Worm (Caenorhabditis elegans): ENCODE data around the gene ddx-35.
A peak's percentile ranks its signal among the peaks of the same experiment; 100 is the strongest.

ddx-35 gene

ce11 chrIII:1495863-1496445, 58.3 kb downstream of the ddx-35 start, which contains the start of the genes ave-1 and M01G5.1:
Gene ave-1, minus strand, starts transcription at chrIII:1495975.
Gene M01G5.1, plus strand, starts transcription at chrIII:1496401.
- TF ChIP-seq dmd-4 (tag; optimal IDR thresholded peaks at IDR 0.05), result no peak
- peak in 1 of 2 experiments; percentile 72 for TF ChIP-seq lsy-2 (tag; optimal IDR thresholded peaks at IDR 0.05)
- no peak for TF ChIP-seq nhr-23 (tag; optimal IDR thresholded peaks at IDR 0.05)
- no peak for TF ChIP-seq nhr-25 (tag; optimal IDR thresholded peaks at IDR 0.05)
- TF ChIP-seq mbf-1 (tag; optimal IDR thresholded peaks at IDR 0.05), result no peak
- no peak for TF ChIP-seq sma-9 (GFP tag; optimal IDR thresholded peaks at IDR 0.05)
- TF ChIP-seq sma-9 (tag; optimal IDR thresholded peaks at IDR 0.05), result no peak
- TF ChIP-seq crh-2 (tag; optimal IDR thresholded peaks at IDR 0.05), result no peak
- no peak for TF ChIP-seq ZK546.5 (tag; optimal IDR thresholded peaks at IDR 0.05)
- peak; percentile 58 for TF ChIP-seq unc-55 (GFP tag; optimal IDR thresholded peaks at IDR 0.05)
- TF ChIP-seq lin-13 (GFP tag; optimal IDR thresholded peaks at IDR 0.05), result peak; percentile 30
- TF ChIP-seq egl-27 (tag; optimal IDR thresholded peaks at IDR 0.05), result no peak
- no peak for TF ChIP-seq sma-3 (GFP tag; optimal IDR thresholded peaks at IDR 0.05)
- no peak for TF ChIP-seq zag-1 (tag; optimal IDR thresholded peaks at IDR 0.05)
- TF ChIP-seq ceh-16 (tag; optimal IDR thresholded peaks at IDR 0.05), result no peak
- TF ChIP-seq aly-2 (tag; optimal IDR thresholded peaks at IDR 0.05), result no peak
- peak; percentile 63 for TF ChIP-seq C34F6.9 (tag; optimal IDR thresholded peaks at IDR 0.05)
- TF ChIP-seq unc-39 (tag; optimal IDR thresholded peaks at IDR 0.05), result no peak
- no peak for TF ChIP-seq alr-1 (tag; optimal IDR thresholded peaks at IDR 0.05)
- no peak for TF ChIP-seq lin-11 (tag; optimal IDR thresholded peaks at IDR 0.05)
- TF ChIP-seq ztf-11 (tag; optimal IDR thresholded peaks at IDR 0.05), result no peak
- no peak for TF ChIP-seq ztf-1 (GFP tag; conservative IDR thresholded peaks at IDR 0.05)
- no peak for TF ChIP-seq peb-1 (tag; optimal IDR thresholded peaks at IDR 0.05)
- no peak for TF ChIP-seq snpc-4 (tag; optimal IDR thresholded peaks at IDR 0.05)
- no peak for TF ChIP-seq nhr-129 (tag; optimal IDR thresholded peaks at IDR 0.05)
- no peak for TF ChIP-seq ztf-4 (tag; optimal IDR thresholded peaks at IDR 0.05)
- no peak for TF ChIP-seq Y55F3AM.14 (GFP tag; optimal IDR thresholded peaks at IDR 0.05)
- no peak for TF ChIP-seq mdl-1 (tag; optimal IDR thresholded peaks at IDR 0.05)
- TF ChIP-seq F13H6.1 (tag; optimal IDR thresholded peaks at IDR 0.05), result no peak
- TF ChIP-seq gmeb-1 (tag; optimal IDR thresholded peaks at IDR 0.05), result peak; percentile 17
- TF ChIP-seq nhr-12 (tag; optimal IDR thresholded peaks at IDR 0.05), result no peak
- TF ChIP-seq elt-3 (tag; optimal IDR thresholded peaks at IDR 0.05), result no peak

ce11 chrIII:1495230-1495629, 59.0 kb downstream of the ddx-35 start, which contains the start of gene Y82E9BR.19:
Gene Y82E9BR.19, minus strand, starts transcription at chrIII:1495330.
- no peak for TF ChIP-seq nhr-10 (tag; optimal IDR thresholded peaks at IDR 0.05)

Measured in whole organism, L2 larva.